Worm (Caenorhabditis elegans): ENCODE results near the gene CD4.11.

The CD4.11 gene

DNA sequence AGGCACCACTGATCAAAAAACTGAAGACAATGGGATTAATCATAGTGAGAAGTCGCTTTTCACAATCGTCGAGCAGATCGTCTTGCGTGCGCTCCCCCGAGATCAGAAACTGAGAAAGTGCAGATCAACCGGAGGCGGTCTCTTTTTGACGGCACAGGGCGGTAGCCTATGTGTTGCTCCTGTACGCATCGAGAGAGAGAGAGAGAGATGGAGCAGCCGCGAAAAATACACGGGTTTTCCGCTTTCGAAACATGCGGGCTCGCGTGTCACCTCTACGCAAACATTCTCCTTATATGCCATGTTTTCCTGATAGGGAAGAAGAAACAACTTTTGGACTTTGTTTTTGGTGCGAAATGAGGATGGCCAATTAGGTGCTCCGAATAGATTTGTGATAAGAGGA lies 28.2 kb downstream of the CD4.11 start, which contains the start of gene lrpc-1:
Gene lrpc-1 (minus strand): TSS at position 101 of the 400 bp plus-strand sequence.
- TF ChIP-seq ZK546.5 (tag; optimal IDR thresholded peaks at IDR 0.05) (no peak), nhr-43 (tag; optimal IDR thresholded peaks at IDR 0.05; ENCODE audit: poor library complexity, severe bottlenecking) (no peak), lsy-12 (tag; optimal IDR thresholded peaks at IDR 0.05) (no peak), skn-1 (tag; optimal IDR thresholded peaks at IDR 0.05) (no peak), ztf-4 (tag; optimal IDR thresholded peaks at IDR 0.05) (no peak), fkh-10 (GFP tag; optimal IDR thresholded peaks at IDR 0.05) (no peak), nhr-11 (tag; optimal IDR thresholded peaks at IDR 0.05) (no peak), nhr-12 (tag; optimal IDR thresholded peaks at IDR 0.05) (no peak), ztf-11 (tag; optimal IDR thresholded peaks at IDR 0.05) (no peak), sea-2 (GFP tag; optimal IDR thresholded peaks at IDR 0.05) (no peak), ceh-82 (tag; optimal IDR thresholded peaks at IDR 0.05) (no peak), nhr-23 (tag; optimal IDR thresholded peaks at IDR 0.05) (no peak), lin-15B (tag; optimal IDR thresholded peaks at IDR 0.05) (no peak), egl-27 (tag; optimal IDR thresholded peaks at IDR 0.05) (no peak), nhr-67 (tag; optimal IDR thresholded peaks at IDR 0.05) (no peak), fkh-2 (tag; optimal IDR thresholded peaks at IDR 0.05) (no peak), zag-1 (tag; optimal IDR thresholded peaks at IDR 0.05) (no peak)

DNA sequence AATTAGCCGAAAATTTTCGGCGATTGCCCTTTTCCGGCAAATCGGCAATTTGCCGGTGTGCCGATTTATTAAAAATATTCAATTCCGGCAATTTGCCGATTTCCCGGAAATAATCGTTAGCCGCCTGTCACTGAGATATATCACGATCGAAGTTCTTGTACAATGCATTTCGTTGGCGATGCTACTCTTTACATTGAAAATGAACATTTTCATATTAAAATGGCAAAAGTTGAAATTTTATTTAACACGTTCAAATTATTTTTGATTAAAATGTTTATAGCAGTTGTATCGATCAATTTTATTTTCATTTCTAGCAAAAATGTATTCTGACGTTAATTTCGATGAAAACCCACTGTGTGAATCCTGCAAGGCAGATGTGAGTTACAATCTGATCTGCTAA lies 29.8 kb downstream of the CD4.11 start, which contains the start of gene M03E7.3:
Gene M03E7.3 (plus strand): TSS at position 301 of the 400 bp plus-strand sequence.
- TF ChIP-seq nhr-25 (tag; optimal IDR thresholded peaks at IDR 0.05), result no peak
- no peak for TF ChIP-seq jun-1 (tag; optimal IDR thresholded peaks at IDR 0.05)
- TF ChIP-seq tbx-2 (tag; optimal IDR thresholded peaks at IDR 0.05), result no peak
- no peak for TF ChIP-seq elt-2 (tag; optimal IDR thresholded peaks at IDR 0.05)

DNA sequence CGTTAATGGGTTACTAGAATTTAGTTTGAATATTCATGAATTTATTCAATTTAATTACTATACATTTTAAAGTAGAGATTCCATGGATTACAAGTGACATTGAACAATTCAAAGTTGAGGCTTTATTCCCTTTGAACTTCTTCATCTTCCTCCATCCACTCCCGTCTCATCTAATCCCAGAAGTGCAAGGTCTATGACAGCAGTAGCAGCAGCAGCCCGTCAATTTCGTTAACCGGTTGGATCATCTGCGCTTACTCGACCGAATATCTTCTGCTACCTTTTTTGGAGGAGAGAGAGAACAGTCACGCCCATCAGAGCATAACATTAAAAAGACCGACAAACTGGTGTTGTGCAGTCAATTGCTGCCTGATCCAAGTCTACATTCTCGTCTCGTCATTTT lies 32.4 kb downstream of the CD4.11 start, which contains the start of gene M03E7.2:
Gene M03E7.2 (plus strand): TSS at position 301 of the 400 bp plus-strand sequence.
- no peak for TF ChIP-seq nhr-11 (tag; optimal IDR thresholded peaks at IDR 0.05)
- TF ChIP-seq elt-3 (tag; optimal IDR thresholded peaks at IDR 0.05), result no peak
- no peak for TF ChIP-seq egl-5 (tag; optimal IDR thresholded peaks at IDR 0.05)
- TF ChIP-seq nhr-237 (tag; optimal IDR thresholded peaks at IDR 0.05), result no peak
- TF ChIP-seq lin-39 (tag; optimal IDR thresholded peaks at IDR 0.05), result no peak
- TF ChIP-seq nhr-77 (tag; optimal IDR thresholded peaks at IDR 0.05), result no peak
- TF ChIP-seq hmg-11 (tag; optimal IDR thresholded peaks at IDR 0.05), result no peak

DNA sequence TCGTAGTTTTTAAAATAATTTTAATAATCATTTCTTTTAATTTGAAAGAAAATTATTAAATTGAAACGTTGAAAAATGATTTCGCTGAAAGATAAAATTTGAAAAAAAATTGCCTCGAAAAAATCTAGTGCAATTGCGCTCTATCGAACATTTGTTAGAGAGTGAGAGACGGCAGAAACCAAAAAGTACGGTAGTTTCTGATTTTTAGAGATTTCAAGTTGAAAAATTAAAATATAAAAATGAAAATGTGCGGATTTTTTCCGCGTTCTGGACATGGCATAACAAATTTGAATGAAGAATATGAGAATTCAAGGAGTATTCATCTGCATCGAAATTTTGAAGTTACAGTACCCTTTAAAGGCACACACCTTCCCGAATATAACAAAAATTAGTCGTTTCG lies 34.4 kb downstream of the CD4.11 start:
- TF ChIP-seq elt-1 (tag; optimal IDR thresholded peaks at IDR 0.05) (no peak), ceh-28 (tag; optimal IDR thresholded peaks at IDR 0.05) (no peak), ceh-82 (tag; optimal IDR thresholded peaks at IDR 0.05) (no peak), nfya-1 (tag; optimal IDR thresholded peaks at IDR 0.05; ENCODE audit: insufficient read depth) (peak; percentile 27), pha-4 (tag; optimal IDR thresholded peaks at IDR 0.05) (peak; percentile 39), nhr-76 (tag; optimal IDR thresholded peaks at IDR 0.05) (no peak), ceh-9 (tag; optimal IDR thresholded peaks at IDR 0.05) (no peak)

DNA sequence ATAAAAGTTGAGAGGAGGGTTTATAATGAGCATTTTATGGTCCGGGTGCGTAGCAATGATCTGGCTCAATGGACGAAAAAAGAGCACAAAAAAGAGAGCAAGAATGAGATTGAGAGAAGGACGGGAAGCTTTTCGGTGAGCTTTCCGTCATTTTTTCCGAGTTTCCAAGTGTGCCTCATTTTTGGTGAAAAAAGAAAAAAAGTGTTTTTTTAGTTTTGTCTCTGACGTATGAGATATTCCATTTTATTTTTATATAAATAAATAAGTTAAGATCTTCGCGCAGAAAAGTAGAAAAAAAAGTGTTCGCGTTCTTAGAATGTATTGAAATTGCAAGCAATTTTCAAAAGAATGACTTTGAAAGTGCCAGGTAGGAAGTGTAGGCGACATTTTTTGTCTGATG lies 35.1 kb downstream of the CD4.11 start, which contains the start of gene memb-2:
Gene memb-2 (minus strand): TSS at position 101 of the 400 bp plus-strand sequence.
- no peak for TF ChIP-seq lin-39 (tag; optimal IDR thresholded peaks at IDR 0.05)
- no peak for TF ChIP-seq nhr-77 (tag; optimal IDR thresholded peaks at IDR 0.05)
- TF ChIP-seq egl-5 (tag; optimal IDR thresholded peaks at IDR 0.05), result peak; percentile 21
- TF ChIP-seq nfya-1 (tag; optimal IDR thresholded peaks at IDR 0.05; ENCODE audit: insufficient read depth), result no peak
- TF ChIP-seq ceh-28 (tag; optimal IDR thresholded peaks at IDR 0.05), result no peak

DNA sequence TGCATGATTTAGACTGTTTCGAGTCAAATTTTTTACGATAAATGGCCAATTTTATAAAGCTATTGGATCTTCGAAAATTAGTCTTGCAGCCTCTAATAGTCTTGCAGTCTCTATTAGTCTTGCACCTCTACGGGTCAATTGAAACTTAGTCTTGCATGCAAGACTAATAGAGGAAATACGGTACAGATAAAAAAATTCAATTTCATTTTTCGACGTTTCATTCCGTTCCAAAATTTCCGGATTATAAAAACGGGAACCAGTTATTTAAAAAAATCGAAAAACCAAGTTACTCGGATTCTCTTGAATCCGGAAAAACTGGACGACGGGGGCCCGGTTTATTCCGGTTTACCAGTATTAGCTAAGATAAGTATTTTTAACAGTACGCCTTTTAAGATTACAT lies 36.5 kb downstream of the CD4.11 start, which contains the start of gene M03E7.1:
Gene M03E7.1 (plus strand): TSS at position 301 of the 400 bp plus-strand sequence.
- no peak for TF ChIP-seq skn-1 (tag; optimal IDR thresholded peaks at IDR 0.05)
- no peak for TF ChIP-seq daf-12 (tag; optimal IDR thresholded peaks at IDR 0.05)

Data from whole organism, L3 larva.